Worm (Caenorhabditis elegans) whole organism, L3 larva: ENCODE measurements around the gene daf-1.

Experiments used
- R02D3.7 ChIP-seq: fragments of 150-350 bp; optimal IDR thresholded peaks from 2 replicates; lab custom pipeline; 2014; ENCODE audit warnings: missing biosample characterization, missing genetic modification characterization
- aly-2 ChIP-seq: fragments of 150-350 bp; optimal IDR thresholded peaks from 2 replicates; lab custom pipeline; 2014; ENCODE audit warnings: missing biosample characterization, missing genetic modification characterization
- ama-1 ChIP-seq: fragments of 150-350 bp; optimal IDR thresholded peaks from 2 replicates; lab custom pipeline; 2018
- ceh-16 ChIP-seq: sonication (generic microtip); optimal IDR thresholded peaks from 2 replicates; lab custom pipeline; 2017; ENCODE audit warnings: missing biosample characterization, missing genetic modification characterization
- ceh-82 ChIP-seq: fragments of 150-350 bp; optimal IDR thresholded peaks from 2 replicates; lab custom pipeline; 2014; ENCODE audit warnings: missing biosample characterization, missing genetic modification characterization
- ceh-9 ChIP-seq: sonication (generic microtip); optimal IDR thresholded peaks from 2 replicates; lab custom pipeline; 2018; ENCODE audit warnings: missing biosample characterization, missing genetic modification characterization
- daf-12 ChIP-seq: fragments of 150-350 bp; optimal IDR thresholded peaks from 2 replicates; lab custom pipeline; 2014; ENCODE audit warnings: missing biosample characterization, missing genetic modification reagents, missing genetic modification characterization
- egl-5 ChIP-seq: fragments of 150-350 bp; optimal IDR thresholded peaks from 2 replicates; lab custom pipeline; 2017; ENCODE audit warnings: missing biosample characterization, missing genetic modification reagents, missing genetic modification characterization, inconsistent platforms
- elt-1 ChIP-seq: fragments of 150-350 bp; optimal IDR thresholded peaks from 2 replicates; lab custom pipeline; 2014; ENCODE audit warnings: missing biosample characterization, missing genetic modification characterization
- elt-2 ChIP-seq: sonication (generic microtip); optimal IDR thresholded peaks from 2 replicates; lab custom pipeline; 2016; ENCODE audit warnings: missing genetic modification reagents, mild to moderate bottlenecking, missing genetic modification characterization, missing compliant biosample characterization
- elt-3 ChIP-seq, 3 experiments: fragments of 150-350 bp in 1 of 3; sonication (generic microtip) in 2 of 3; optimal IDR thresholded peaks; 2 replicates in 2 of 3; 4 replicates in 1 of 3; lab custom pipeline; 2014 to 2017; ENCODE audit warnings: missing biosample characterization in 3 of 3, missing genetic modification characterization in 3 of 3
- fkh-10 ChIP-seq: sonication (generic microtip); optimal IDR thresholded peaks from 2 replicates; lab custom pipeline; 2017; ENCODE audit warnings: missing biosample characterization, missing genetic modification reagents, missing genetic modification characterization
- fkh-2 ChIP-seq: fragments of 150-350 bp; optimal IDR thresholded peaks from 2 replicates; lab custom pipeline; 2014; ENCODE audit warnings: missing biosample characterization, missing genetic modification reagents, missing genetic modification characterization
- fos-1 ChIP-seq: fragments of 150-350 bp; optimal IDR thresholded peaks from 2 replicates; lab custom pipeline; 2014; ENCODE audit warnings: missing biosample characterization, missing genetic modification characterization
- hmg-11 ChIP-seq: sonication (generic microtip); optimal IDR thresholded peaks from 2 replicates; lab custom pipeline; 2016; ENCODE audit warnings: missing genetic modification characterization, missing compliant biosample characterization
- jun-1 ChIP-seq: fragments of 150-350 bp; optimal IDR thresholded peaks from 2 replicates; lab custom pipeline; 2014; ENCODE audit warnings: missing biosample characterization, missing genetic modification reagents, missing genetic modification characterization
- lsy-12 ChIP-seq: sonication (generic microtip); optimal IDR thresholded peaks from 2 replicates; lab custom pipeline; 2016; ENCODE audit warnings: mild to moderate bottlenecking, missing genetic modification characterization, missing compliant biosample characterization
- mdl-1 ChIP-seq: fragments of 150-350 bp; optimal IDR thresholded peaks from 2 replicates; lab custom pipeline; 2014; ENCODE audit warnings: missing biosample characterization, missing genetic modification characterization
- mml-1 ChIP-seq: fragments of 150-350 bp; sonication (generic microtip); optimal IDR thresholded peaks from 3 replicates; lab custom pipeline; 2014; ENCODE audit warnings: missing biosample characterization, missing genetic modification characterization
- nfya-1 ChIP-seq: sonication (generic microtip); optimal IDR thresholded peaks from 2 replicates; lab custom pipeline; 2017; ENCODE audit warnings: missing genetic modification characterization, mild to moderate bottlenecking, missing compliant biosample characterization, antibody characterized with exemption, moderate library complexity; ENCODE audit not compliant: insufficient read depth
- nhr-12 ChIP-seq: fragments of 150-350 bp; optimal IDR thresholded peaks from 2 replicates; lab custom pipeline; 2014; ENCODE audit warnings: missing biosample characterization, missing genetic modification characterization
- nhr-23 ChIP-seq: fragments of 150-350 bp; optimal IDR thresholded peaks from 2 replicates; lab custom pipeline; 2014; ENCODE audit warnings: missing biosample characterization, missing genetic modification reagents, missing genetic modification characterization
- nhr-237 ChIP-seq: fragments of 150-350 bp; optimal IDR thresholded peaks from 2 replicates; lab custom pipeline; 2014; ENCODE audit warnings: missing biosample characterization, missing genetic modification characterization
- nhr-25 ChIP-seq: sonication (generic microtip); optimal IDR thresholded peaks from 2 replicates; lab custom pipeline; 2017; ENCODE audit warnings: missing biosample characterization, missing genetic modification characterization
- nhr-28 ChIP-seq: fragments of 150-350 bp; optimal IDR thresholded peaks from 2 replicates; lab custom pipeline; 2014; ENCODE audit warnings: missing biosample characterization, missing genetic modification characterization
- nhr-43 ChIP-seq: sonication (generic microtip); optimal IDR thresholded peaks from 2 replicates; lab custom pipeline; 2016; ENCODE audit warnings: mild to moderate bottlenecking, missing genetic modification characterization, missing compliant biosample characterization; ENCODE audit not compliant: poor library complexity, severe bottlenecking
- nhr-67 ChIP-seq: fragments of 150-350 bp; optimal IDR thresholded peaks from 2 replicates; lab custom pipeline; 2014; ENCODE audit warnings: missing biosample characterization, missing genetic modification characterization
- nhr-77 ChIP-seq: fragments of 150-350 bp; optimal IDR thresholded peaks from 2 replicates; lab custom pipeline; 2014; ENCODE audit warnings: missing biosample characterization, missing genetic modification characterization
- pha-4 ChIP-seq: fragments of 150-350 bp; optimal IDR thresholded peaks from 2 replicates; lab custom pipeline; 2014; ENCODE audit warnings: missing biosample characterization, missing genetic modification reagents, missing genetic modification characterization
- pqm-1 ChIP-seq: fragments of 150-350 bp; optimal IDR thresholded peaks from 2 replicates; lab custom pipeline; 2017; ENCODE audit warnings: missing biosample characterization, missing genetic modification characterization, inconsistent platforms
- sea-2 ChIP-seq: fragments of 150-350 bp; sonication (generic microtip); optimal IDR thresholded peaks from 4 replicates; lab custom pipeline; 2014; ENCODE audit warnings: missing biosample characterization, missing genetic modification reagents, missing genetic modification characterization
- skn-1 ChIP-seq: fragments of 150-350 bp; optimal IDR thresholded peaks from 2 replicates; lab custom pipeline; 2014; ENCODE audit warnings: missing biosample characterization, missing genetic modification characterization
- unc-39 ChIP-seq: sonication (generic microtip); optimal IDR thresholded peaks from 4 replicates; lab custom pipeline; 2017; ENCODE audit warnings: missing biosample characterization, missing genetic modification characterization
- unc-62 ChIP-seq: fragments of 150-350 bp; sonication (generic microtip); optimal IDR thresholded peaks from 4 replicates; lab custom pipeline; 2014; ENCODE audit warnings: missing biosample characterization, missing genetic modification reagents, missing genetic modification characterization
- zag-1 ChIP-seq: fragments of 150-350 bp; optimal IDR thresholded peaks from 2 replicates; lab custom pipeline; 2014; ENCODE audit warnings: missing biosample characterization, missing genetic modification characterization
- ztf-11 ChIP-seq: fragments of 150-350 bp; optimal IDR thresholded peaks from 2 replicates; lab custom pipeline; 2014; ENCODE audit warnings: missing biosample characterization, missing genetic modification characterization
- ztf-4 ChIP-seq: fragments of 150-350 bp; optimal IDR thresholded peaks from 2 replicates; lab custom pipeline; 2014; ENCODE audit warnings: missing biosample characterization, missing genetic modification characterization

daf-1 gene

DNA sequence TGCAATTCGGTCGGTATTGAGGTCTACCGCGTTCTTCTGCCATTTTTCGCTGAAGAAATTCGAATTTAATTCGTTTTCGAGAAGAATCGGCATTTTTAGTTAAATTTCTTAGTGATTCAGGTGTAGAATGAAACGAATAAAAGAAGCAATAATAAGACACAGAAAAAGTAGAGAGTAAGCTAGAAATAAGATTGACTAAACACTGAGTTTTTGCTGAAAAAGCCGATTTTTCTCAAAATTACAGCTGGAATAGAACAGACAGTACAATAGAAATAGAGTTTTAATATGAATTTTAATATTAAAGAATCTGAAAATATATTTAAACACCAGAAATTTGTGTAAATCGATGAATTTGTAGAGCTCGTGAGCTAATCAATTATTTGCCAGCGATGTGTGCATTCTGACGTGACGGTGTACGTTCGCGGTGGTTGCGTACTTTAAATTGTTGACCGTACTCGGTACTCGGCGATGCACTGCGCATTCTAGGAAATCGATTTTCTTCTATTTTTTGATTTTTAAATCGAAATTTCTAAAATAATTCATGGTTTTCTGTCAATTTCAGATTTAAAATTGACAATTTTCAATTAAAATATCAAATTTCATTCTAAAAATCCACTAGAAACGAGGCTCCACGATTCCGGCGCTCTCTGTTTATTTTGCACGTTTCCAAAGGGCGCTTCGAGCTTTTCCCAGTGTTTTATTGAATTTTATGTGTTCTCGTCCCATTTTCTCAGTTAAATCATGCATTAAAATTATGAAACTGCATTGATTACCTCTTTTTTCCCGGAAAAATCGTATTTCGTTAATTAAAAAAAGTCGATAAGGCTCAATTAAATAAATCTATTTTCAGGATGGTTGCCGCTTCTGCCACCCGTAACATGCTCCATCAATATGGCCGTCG, 6.1 kb upstream of the daf-1 start, which contains the start of the genes grld-1 and cox-6C (continued):
- TF ChIP-seq elt-2 (peak; percentile 38), ceh-82 (tag; lab: Kevin White, UChicago) (no peak), ama-1 (no peak), nhr-28 (tag; lab: Kevin White, UChicago) (no peak), nhr-12 (tag; lab: Kevin White, UChicago) (no peak), aly-2 (tag; lab: Kevin White, UChicago) (no peak), pha-4 (tag; lab: Kevin White, UChicago) (peak; percentile 60), nhr-25 (peak; percentile 28), elt-1 (tag; lab: Kevin White, UChicago) (no peak), fkh-2 (tag; lab: Kevin White, UChicago) (no peak), ceh-9 (tag; lab: Kevin White, UChicago) (no peak), pqm-1 (tag; lab: Kevin White, UChicago) (peak; percentile 17)

DNA sequence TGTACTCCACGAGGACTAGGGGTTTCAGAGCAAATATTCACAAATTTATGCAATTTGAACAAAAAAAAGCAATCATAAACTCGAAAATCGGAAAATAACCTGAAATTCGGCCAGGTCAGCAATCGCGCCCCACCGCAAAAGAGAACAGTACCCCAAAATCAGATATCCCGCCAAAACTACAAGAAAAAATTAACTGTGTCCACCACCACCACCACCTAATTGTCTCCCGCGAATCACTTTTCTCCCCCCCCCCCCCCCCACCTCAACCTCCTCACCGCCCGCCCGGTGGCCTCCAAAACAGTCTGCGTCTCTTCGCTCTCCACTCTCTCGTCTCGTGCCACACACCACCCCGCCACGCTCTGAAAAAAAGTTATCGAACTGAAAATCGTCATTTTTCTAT, 3.7 kb upstream of the daf-1 start:
- TF ChIP-seq egl-5 (tag; lab: Kevin White, UChicago): no peak
- no peak for TF ChIP-seq nhr-28 (tag; lab: Kevin White, UChicago)
- TF ChIP-seq nhr-77: no peak
- no peak for TF ChIP-seq ztf-4 (tag; lab: Kevin White, UChicago)
- no peak for TF ChIP-seq mml-1 (tag; lab: Kevin White, UChicago)
- TF ChIP-seq mdl-1 (tag; lab: Kevin White, UChicago): no peak
- no peak for TF ChIP-seq elt-3 (tag; optimal IDR thresholded peaks at IDR 0.05; lab: Kevin White, UChicago)
- TF ChIP-seq nhr-67 (tag; lab: Kevin White, UChicago): no peak
- no peak for TF ChIP-seq ceh-16
- no peak for TF ChIP-seq nhr-43 (tag; lab: Kevin White, UChicago)
- TF ChIP-seq ceh-9 (tag; lab: Kevin White, UChicago): no peak
- no peak for TF ChIP-seq ztf-11 (tag; lab: Kevin White, UChicago)
- TF ChIP-seq zag-1: no peak
- no peak for TF ChIP-seq elt-2
- no peak for TF ChIP-seq nhr-23 (tag; lab: Kevin White, UChicago)
- no peak for TF ChIP-seq fos-1 (tag; lab: Kevin White, UChicago)
- no peak for TF ChIP-seq skn-1

- TF ChIP-seq unc-62 (GFP tag; lab: Kevin White, UChicago) (no peak), jun-1 (tag; lab: Kevin White, UChicago) (no peak), pha-4 (tag; lab: Kevin White, UChicago) (peak; percentile 72), nfya-1 (tag; lab: Kevin White, UChicago) (peak; percentile 33), hmg-11 (tag; lab: Kevin White, UChicago) (peak; percentile 12)
Observed at ce11 chrIV:130150-130549, 2.1 kb upstream of the daf-1 start.

DNA sequence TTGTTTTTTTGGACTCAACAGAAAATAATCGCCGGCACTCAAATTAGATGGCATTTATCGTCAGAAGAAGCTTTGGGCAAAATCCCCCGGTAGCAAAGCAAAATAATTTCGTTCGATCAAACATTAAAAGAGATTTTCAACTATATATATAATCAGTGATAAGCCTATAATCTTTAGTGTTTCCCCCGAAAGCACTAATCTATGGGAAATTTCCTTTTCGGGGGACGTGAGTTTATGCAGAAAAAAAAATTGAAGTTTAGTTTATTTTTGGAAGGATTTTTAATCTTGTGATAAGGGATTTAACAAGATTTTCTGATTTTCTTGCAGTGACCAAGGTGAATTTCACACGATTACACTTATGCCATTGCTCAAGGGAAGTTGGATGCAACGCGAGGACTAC, 1.8 kb downstream of the daf-1 start:
- TF ChIP-seq nhr-67 (tag; lab: Kevin White, UChicago) (no peak), unc-62 (GFP tag; lab: Kevin White, UChicago) (no peak), skn-1 (no peak), ceh-82 (tag; lab: Kevin White, UChicago) (no peak), fos-1 (tag; lab: Kevin White, UChicago) (no peak), ama-1 (no peak), ztf-4 (tag; lab: Kevin White, UChicago) (no peak), R02D3.7 (no peak), lsy-12 (tag; lab: Kevin White, UChicago) (no peak)

- no peak for TF ChIP-seq pha-4 (tag; lab: Kevin White, UChicago)
- TF ChIP-seq fos-1 (tag; lab: Kevin White, UChicago): no peak
- no peak for TF ChIP-seq nhr-43 (tag; lab: Kevin White, UChicago)
- TF ChIP-seq skn-1: no peak
- no peak for TF ChIP-seq nhr-237 (tag; lab: Kevin White, UChicago)
- no peak for TF ChIP-seq zag-1
- TF ChIP-seq fkh-10 (GFP tag; lab: Kevin White, UChicago): no peak
- TF ChIP-seq sea-2 (GFP tag; lab: Kevin White, UChicago): no peak
- TF ChIP-seq mdl-1 (tag; lab: Kevin White, UChicago): no peak
- no peak for TF ChIP-seq daf-12
- no peak for TF ChIP-seq jun-1 (tag; lab: Kevin White, UChicago)
- TF ChIP-seq nhr-12 (tag; lab: Kevin White, UChicago): no peak
- no peak for TF ChIP-seq egl-5 (tag; lab: Kevin White, UChicago)
- TF ChIP-seq mml-1 (tag; lab: Kevin White, UChicago): no peak
- TF ChIP-seq nhr-28 (tag; lab: Kevin White, UChicago): no peak
- no peak for TF ChIP-seq ztf-4 (tag; lab: Kevin White, UChicago)
- no peak for TF ChIP-seq unc-39 (tag; lab: Kevin White, UChicago)
- no peak for TF ChIP-seq fkh-2 (tag; lab: Kevin White, UChicago)
- TF ChIP-seq, all 47 proteins: peak for 0
Observed at ce11 chrIV:139652-140051, 7.4 kb downstream of the daf-1 start.
